Worm (Caenorhabditis elegans) whole organism, young adult: ENCODE measurements around the gene F19G12.11.
A peak's percentile ranks its signal among the peaks of the same experiment; 100 is the strongest.

Experiments used
- B0261.1 ChIP-seq: sonication (generic microtip); optimal IDR thresholded peaks from 2 replicates; lab custom pipeline; 2016; ENCODE audit warnings: mild to moderate bottlenecking, missing genetic modification characterization, moderate library complexity, missing compliant biosample characterization
- F10E7.11 ChIP-seq: sonication (generic microtip); optimal IDR thresholded peaks from 2 replicates; lab custom pipeline; 2017; ENCODE audit warnings: mild to moderate bottlenecking, missing genetic modification characterization, moderate library complexity, missing compliant biosample characterization
- F39B2.1 ChIP-seq: fragments of 200-800 bp; sonication (Bioruptor generic); IDR thresholded peaks from 2 replicates; pipeline ENCODE4 v1.3.6; 2022; ENCODE audit warnings: missing genetic modification reagents, missing genetic modification characterization, missing compliant biosample characterization
- F57A8.1 ChIP-seq: fragments of 200-800 bp; sonication (Bioruptor generic); optimal IDR thresholded peaks from 2 replicates; lab custom pipeline; 2018; ENCODE audit warnings: mild to moderate bottlenecking, missing genetic modification characterization, moderate library complexity, missing compliant biosample characterization
- F57C9.4 ChIP-seq: sonication (generic microtip); optimal IDR thresholded peaks from 2 replicates; lab custom pipeline; 2017; ENCODE audit warnings: mild to moderate bottlenecking, missing genetic modification characterization, missing compliant biosample characterization
- K12H6.12 ChIP-seq: fragments of 200-800 bp; sonication (Bioruptor generic); optimal IDR thresholded peaks from 2 replicates; lab custom pipeline; 2018; ENCODE audit warnings: mild to moderate bottlenecking, missing genetic modification characterization, missing compliant biosample characterization
- T07F8.4 ChIP-seq: sonication (generic microtip); optimal IDR thresholded peaks from 2 replicates; lab custom pipeline; 2016; ENCODE audit warnings: mild to moderate bottlenecking, missing genetic modification characterization, moderate library complexity, missing compliant biosample characterization
- Y53F4B.3 ChIP-seq: fragments of 200-800 bp; sonication (Bioruptor generic); IDR thresholded peaks from 2 replicates; pipeline ENCODE4 v1.3.6; 2022; ENCODE audit warnings: missing genetic modification reagents, missing genetic modification characterization, missing compliant biosample characterization
- Y56A3A.18 ChIP-seq: fragments of 200-800 bp; sonication (Bioruptor generic); IDR thresholded peaks from 2 replicates; pipeline ENCODE4 v1.3.6; 2022; ENCODE audit warnings: missing genetic modification reagents, missing genetic modification characterization, missing compliant biosample characterization
- ZK185.1 ChIP-seq: sonication (generic microtip); optimal IDR thresholded peaks from 2 replicates; lab custom pipeline; 2016; ENCODE audit warnings: mild to moderate bottlenecking, missing genetic modification characterization, missing compliant biosample characterization; ENCODE audit not compliant: poor library complexity, severe bottlenecking
- aptf-2 ChIP-seq: fragments of 200-800 bp; sonication (Bioruptor generic); conservative IDR thresholded peaks from 2 replicates; pipeline ENCODE4 v1.3.6; 2022; ENCODE audit warnings: missing genetic modification reagents, missing genetic modification characterization, missing compliant biosample characterization
- atf-7 ChIP-seq: sonication (generic microtip); optimal IDR thresholded peaks from 2 replicates; lab custom pipeline; 2017; ENCODE audit warnings: mild to moderate bottlenecking, missing genetic modification characterization, missing compliant biosample characterization
- athp-1 ChIP-seq: sonication (generic microtip); optimal IDR thresholded peaks from 2 replicates; lab custom pipeline; 2017; ENCODE audit warnings: mild to moderate bottlenecking, missing genetic modification characterization, missing compliant biosample characterization
- bed-1 ChIP-seq: fragments of 200-800 bp; sonication (Bioruptor generic); IDR thresholded peaks from 2 replicates; pipeline ENCODE4 v1.3.6; 2022; ENCODE audit warnings: missing genetic modification reagents, missing genetic modification characterization, missing compliant biosample characterization
- cebp-1 ChIP-seq, 2 experiments: fragments of 200-800 bp in 1 of 2; sonication (Bioruptor generic) in 1 of 2; sonication (generic microtip) in 1 of 2; IDR thresholded peaks in 1 of 2; optimal IDR thresholded peaks in 1 of 2; 2 replicates each; pipeline versions ENCODE4 v1.3.6 to Lab custom; 2017 to 2022; ENCODE audit warnings: missing compliant biosample characterization in 2 of 2, missing genetic modification characterization in 2 of 2, mild to moderate bottlenecking in 1 of 2, missing genetic modification reagents in 1 of 2, moderate library complexity in 1 of 2
- cebp-2 ChIP-seq: fragments of 200-800 bp; sonication (Bioruptor generic); IDR thresholded peaks from 2 replicates; pipeline ENCODE4 v1.3.6; 2022; ENCODE audit warnings: missing genetic modification characterization, missing compliant biosample characterization
- ceh-27 ChIP-seq: fragments of 200-800 bp; sonication (Bioruptor generic); optimal IDR thresholded peaks from 2 replicates; lab custom pipeline; 2018; ENCODE audit warnings: mild to moderate bottlenecking, missing genetic modification characterization, moderate library complexity, missing compliant biosample characterization
- ceh-79 ChIP-seq: sonication (generic microtip); optimal IDR thresholded peaks from 2 replicates; lab custom pipeline; 2017; ENCODE audit warnings: mild to moderate bottlenecking, missing genetic modification characterization, missing compliant biosample characterization
- ceh-91 ChIP-seq: fragments of 200-800 bp; sonication (Bioruptor generic); IDR thresholded peaks from 2 replicates; pipeline ENCODE4 v1.3.6; 2022; ENCODE audit warnings: missing genetic modification reagents, missing genetic modification characterization, missing compliant biosample characterization
- dox-1 ChIP-seq: fragments of 200-800 bp; sonication (Bioruptor generic); IDR thresholded peaks from 2 replicates; pipeline ENCODE4 v1.3.6; 2022; ENCODE audit warnings: missing genetic modification reagents, missing genetic modification characterization, missing compliant biosample characterization
- dpl-1 ChIP-seq: fragments of 150-350 bp; optimal IDR thresholded peaks from 2 replicates; lab custom pipeline; 2014; ENCODE audit warnings: missing biosample characterization, missing genetic modification reagents, missing genetic modification characterization
- egl-18 ChIP-seq: fragments of 200-800 bp; sonication (Bioruptor generic); IDR thresholded peaks from 2 replicates; pipeline ENCODE4 v1.3.6; 2022; ENCODE audit warnings: missing genetic modification reagents, missing genetic modification characterization, missing compliant biosample characterization
- egrh-3 ChIP-seq: fragments of 200-800 bp; sonication (Bioruptor generic); IDR thresholded peaks from 2 replicates; pipeline ENCODE4 v1.3.6; 2022; ENCODE audit warnings: missing genetic modification reagents, missing genetic modification characterization, missing compliant biosample characterization
- fkh-3 ChIP-seq: sonication (generic microtip); optimal IDR thresholded peaks from 2 replicates; lab custom pipeline; 2016; ENCODE audit warnings: mild to moderate bottlenecking, missing genetic modification characterization, missing compliant biosample characterization
- hmg-1.2 ChIP-seq: fragments of 200-800 bp; sonication (Bioruptor generic); IDR thresholded peaks from 2 replicates; pipeline ENCODE4 v1.3.6; 2022; ENCODE audit warnings: missing genetic modification reagents, missing genetic modification characterization, missing compliant biosample characterization
- let-526 ChIP-seq: fragments of 200-800 bp; sonication (Bioruptor generic); IDR thresholded peaks from 2 replicates; pipeline ENCODE4 v1.3.6; 2022; ENCODE audit warnings: missing genetic modification reagents, missing genetic modification characterization, missing compliant biosample characterization
- lin-26 ChIP-seq: fragments of 200-800 bp; sonication (Bioruptor generic); IDR thresholded peaks from 2 replicates; pipeline ENCODE4 v1.3.6; 2022; ENCODE audit warnings: missing genetic modification reagents, missing genetic modification characterization, missing compliant biosample characterization
- lin-40 ChIP-seq: sonication (generic microtip); optimal IDR thresholded peaks from 2 replicates; lab custom pipeline; 2016; ENCODE audit warnings: missing genetic modification characterization, mild to moderate bottlenecking, missing compliant biosample characterization, missing genotype, missing genetic modification reagents
- lsy-27 ChIP-seq: sonication (generic microtip); optimal IDR thresholded peaks from 2 replicates; lab custom pipeline; 2017; ENCODE audit warnings: missing genetic modification characterization, mild to moderate bottlenecking, missing compliant biosample characterization, antibody characterized with exemption, missing genotype, borderline replicate concordance; ENCODE audit not compliant: insufficient read depth
- madf-10 ChIP-seq: sonication (generic microtip); optimal IDR thresholded peaks from 2 replicates; lab custom pipeline; 2016; ENCODE audit warnings: mild to moderate bottlenecking, missing genetic modification characterization, missing compliant biosample characterization
- mcd-1 ChIP-seq: fragments of 200-800 bp; sonication (Bioruptor generic); IDR thresholded peaks from 2 replicates; pipeline ENCODE4 v1.3.6; 2022; ENCODE audit warnings: missing genetic modification reagents, missing genetic modification characterization, missing compliant biosample characterization
- nhr-80 ChIP-seq: sonication (generic microtip); optimal IDR thresholded peaks from 2 replicates; lab custom pipeline; 2016; ENCODE audit warnings: missing genetic modification characterization, missing compliant biosample characterization
- nhr-90 ChIP-seq: sonication (generic microtip); optimal IDR thresholded peaks from 2 replicates; lab custom pipeline; 2016; ENCODE audit warnings: missing genotype, mild to moderate bottlenecking, missing genetic modification characterization, missing compliant biosample characterization
- pbrm-1 ChIP-seq: fragments of 200-800 bp; sonication (Bioruptor generic); IDR thresholded peaks from 2 replicates; pipeline ENCODE4 v1.3.6; 2022; ENCODE audit warnings: missing genetic modification reagents, missing genetic modification characterization, missing compliant biosample characterization
- pha-4 ChIP-seq: fragments of 150-350 bp; sonication (generic microtip); optimal IDR thresholded peaks from 2 replicates; lab custom pipeline; 2014; ENCODE audit warnings: missing biosample characterization, missing genetic modification reagents, missing genetic modification characterization
- rcor-1 ChIP-seq: fragments of 200-800 bp; sonication (Bioruptor generic); IDR thresholded peaks from 2 replicates; pipeline ENCODE4 v1.3.6; 2022; ENCODE audit warnings: missing genetic modification reagents, missing genetic modification characterization, missing compliant biosample characterization
- snpc-1.1 ChIP-seq: sonication (generic microtip); optimal IDR thresholded peaks from 2 replicates; lab custom pipeline; 2017; ENCODE audit warnings: missing genetic modification characterization, mild to moderate bottlenecking, missing compliant biosample characterization, antibody characterized with exemption, moderate library complexity, missing genotype, missing genetic modification reagents; ENCODE audit not compliant: insufficient read depth
- unc-130 ChIP-seq: sonication (generic microtip); optimal IDR thresholded peaks from 2 replicates; lab custom pipeline; 2016; ENCODE audit warnings: missing genetic modification reagents, missing genetic modification characterization, missing compliant biosample characterization
- unc-62 ChIP-seq: fragments of 150-350 bp; optimal IDR thresholded peaks from 2 replicates; lab custom pipeline; 2014; ENCODE audit warnings: missing biosample characterization, missing genetic modification reagents, missing genetic modification characterization
- ztf-18 ChIP-seq: sonication (generic microtip); optimal IDR thresholded peaks from 2 replicates; lab custom pipeline; 2016; ENCODE audit warnings: missing genotype, mild to moderate bottlenecking, missing genetic modification characterization, missing compliant biosample characterization
- ztf-22 ChIP-seq: fragments of 200-800 bp; sonication (Bioruptor generic); optimal IDR thresholded peaks from 2 replicates; lab custom pipeline; 2018; ENCODE audit warnings: mild to moderate bottlenecking, missing genetic modification characterization, moderate library complexity, missing compliant biosample characterization
- ztf-26 ChIP-seq: sonication (generic microtip); optimal IDR thresholded peaks from 2 replicates; lab custom pipeline; 2017; ENCODE audit warnings: missing genetic modification characterization, missing compliant biosample characterization
- ztf-3 ChIP-seq: fragments of 200-800 bp; sonication (Bioruptor generic); optimal IDR thresholded peaks from 2 replicates; lab custom pipeline; 2018; ENCODE audit warnings: mild to moderate bottlenecking, missing genetic modification characterization, missing compliant biosample characterization
- ztf-6 ChIP-seq: fragments of 200-800 bp; sonication (Bioruptor generic); IDR thresholded peaks from 2 replicates; pipeline ENCODE4 v1.3.6; 2022; ENCODE audit warnings: missing genetic modification reagents, missing genetic modification characterization, missing compliant biosample characterization

F19G12.11 gene

DNA sequence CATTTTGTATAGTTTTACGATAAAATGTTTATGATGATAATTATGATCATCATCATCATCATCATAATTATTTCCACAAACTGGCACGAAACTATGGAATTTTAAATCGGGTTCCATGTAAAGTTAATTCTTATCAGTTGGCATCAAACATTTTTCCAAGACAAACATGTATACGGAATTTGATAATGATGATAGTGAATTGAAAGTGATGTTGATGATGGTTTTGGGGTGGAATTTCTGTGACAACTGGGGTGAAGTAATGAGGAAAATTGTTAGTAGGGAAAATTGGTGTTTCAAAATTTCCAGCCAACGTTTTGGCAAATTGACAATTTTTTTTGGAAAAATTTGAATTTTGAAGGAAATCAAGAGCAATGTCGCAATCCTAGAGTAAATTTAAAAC is 33.4 kb upstream of the F19G12.11 start:
- TF ChIP-seq F39B2.1 (no peak), pha-4 (tag; lab: Kevin White, UChicago) (no peak)
- TF ChIP-seq, all 124 proteins: peak for 0

DNA sequence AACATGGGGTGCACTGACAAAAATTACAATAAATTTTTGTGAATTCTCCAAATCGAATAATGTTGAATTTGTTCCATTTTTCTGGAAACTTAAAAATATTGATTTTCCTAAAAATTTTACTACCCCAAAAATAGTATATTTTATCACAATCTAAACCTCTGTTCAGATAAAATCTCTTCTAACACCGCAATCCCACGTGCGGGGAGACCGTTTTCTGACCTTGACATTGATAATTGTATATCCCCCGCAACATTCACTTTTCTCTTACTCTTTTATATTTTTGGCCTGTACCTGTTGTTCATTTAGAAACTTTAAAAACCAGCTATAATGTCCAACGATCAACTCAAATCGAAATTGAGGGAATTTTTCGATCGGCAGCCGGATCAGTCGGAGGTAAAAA is 32.5 kb upstream of the F19G12.11 start, which contains the start of gene D1005.2:
Gene D1005.2 (plus strand): TSS at position 230 of the 400 bp plus-strand sequence.
- TF ChIP-seq cebp-2 (GFP tag; lab: Robert Waterston, UW) (no peak), ztf-6 (no peak), aptf-2 (GFP tag; lab: Robert Waterston, UW) (no peak), rcor-1 (GFP tag; lab: Robert Waterston, UW) (no peak), dox-1 (GFP tag; lab: Robert Waterston, UW) (no peak), bed-1 (GFP tag; lab: Robert Waterston, UW) (no peak), nhr-90 (no peak), Y53F4B.3 (GFP tag; lab: Robert Waterston, UW) (no peak), dpl-1 (GFP tag; lab: Kevin White, UChicago) (no peak), F39B2.1 (no peak), ztf-26 (tag; lab: Kevin White, UChicago) (no peak), Y56A3A.18 (GFP tag; lab: Robert Waterston, UW) (no peak), let-526 (GFP tag; lab: Robert Waterston, UW) (no peak), pbrm-1 (GFP tag; lab: Robert Waterston, UW) (no peak), ztf-18 (tag; lab: Kevin White, UChicago) (no peak)

DNA sequence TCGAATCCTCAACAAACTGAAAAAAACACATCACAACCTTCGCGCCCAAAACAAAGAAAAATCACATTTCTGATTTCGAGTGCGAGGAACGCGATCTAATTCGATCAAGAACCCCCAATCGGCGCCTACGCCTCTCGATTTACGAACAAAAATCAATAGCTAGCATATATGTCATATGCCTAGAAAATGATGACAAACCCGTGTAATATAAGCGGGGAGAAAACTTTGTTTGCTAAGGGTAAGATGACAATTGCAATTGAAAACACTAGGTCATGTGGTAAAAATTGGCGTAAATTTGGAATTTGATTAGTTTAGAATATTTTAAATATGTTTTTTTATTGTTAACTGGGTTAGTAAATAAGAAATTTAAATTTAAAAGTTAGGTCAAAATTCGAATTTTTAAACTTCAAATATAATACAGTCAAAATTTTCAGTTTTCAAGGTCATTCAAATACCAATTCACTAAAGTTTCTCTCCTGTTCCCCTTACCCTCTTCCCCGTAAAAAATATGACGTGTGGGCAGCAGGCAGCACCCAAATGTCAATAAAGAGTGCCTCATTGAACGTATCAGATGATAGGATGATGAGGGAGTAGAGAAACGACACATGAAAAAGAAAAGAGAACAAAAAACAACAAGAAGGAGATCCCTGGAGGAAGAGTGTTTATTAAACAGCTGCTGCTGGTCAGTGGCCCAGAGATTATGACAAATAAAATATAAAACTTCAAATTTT is 30.2 kb upstream of the F19G12.11 start:
- TF ChIP-seq athp-1 (tag; lab: Kevin White, UChicago) = no peak
- TF ChIP-seq lin-40 (tag; lab: Kevin White, UChicago) = peak; percentile 19
- TF ChIP-seq F39B2.1 = no peak
- TF ChIP-seq K12H6.12 = peak; percentile 35
- no peak for TF ChIP-seq dox-1 (GFP tag; lab: Robert Waterston, UW)
- no peak for TF ChIP-seq lsy-27 (tag; lab: Kevin White, UChicago)
- no peak for TF ChIP-seq snpc-1.1 (tag; lab: Kevin White, UChicago)
- no peak for TF ChIP-seq fkh-3 (tag; lab: Kevin White, UChicago)
- TF ChIP-seq F57C9.4 (tag; lab: Kevin White, UChicago) = no peak
- TF ChIP-seq ztf-6 = no peak
- TF ChIP-seq lin-26 (GFP tag; lab: Robert Waterston, UW) = no peak
- peak; percentile 55 for TF ChIP-seq atf-7
- 0 out of 2 replicates have a peak, but pooled peaks have one; percentile 13 for TF ChIP-seq egrh-3 (GFP tag; lab: Robert Waterston, UW)
- TF ChIP-seq hmg-1.2 (GFP tag; lab: Robert Waterston, UW) = 0 out of 2 replicates have a peak, but pooled peaks have one; percentile 5
- TF ChIP-seq ztf-22 (GFP tag; lab: Kevin White, UChicago) = no peak
- 0 out of 2 replicates have a peak, but pooled peaks have one; percentile 15 for TF ChIP-seq cebp-1 (GFP tag; IDR thresholded peaks at IDR 0.05; lab: Robert Waterston, UW)
- no peak for TF ChIP-seq cebp-1 (tag; optimal IDR thresholded peaks at IDR 0.05; lab: Kevin White, UChicago)
- TF ChIP-seq F57A8.1 (GFP tag; lab: Kevin White, UChicago) = no peak
- TF ChIP-seq ztf-3 (GFP tag; lab: Kevin White, UChicago) = no peak
- no peak for TF ChIP-seq ceh-91 (GFP tag; lab: Robert Waterston, UW)
- TF ChIP-seq ceh-79 (tag; lab: Kevin White, UChicago) = no peak
- no peak for TF ChIP-seq B0261.1 (tag; lab: Kevin White, UChicago)
- peak; percentile 38 for TF ChIP-seq unc-62 (GFP tag; lab: Kevin White, UChicago)
- no peak for TF ChIP-seq T07F8.4
- peak; percentile 17 for TF ChIP-seq madf-10 (tag; lab: Kevin White, UChicago)
- TF ChIP-seq unc-130 = no peak
- no peak for TF ChIP-seq ceh-27 (GFP tag; lab: Kevin White, UChicago)
- no peak for TF ChIP-seq ZK185.1 (tag; lab: Kevin White, UChicago)
- TF ChIP-seq egl-18 = no peak
- TF ChIP-seq mcd-1 (GFP tag; lab: Robert Waterston, UW) = no peak
- peak; percentile 58 for TF ChIP-seq nhr-80 (tag; lab: Kevin White, UChicago)
- no peak for TF ChIP-seq F10E7.11 (tag; lab: Kevin White, UChicago)
